Worm (Caenorhabditis elegans) whole organism, L4 larva: ENCODE measurements around the gene fbxa-116.
A peak's percentile ranks its signal among the peaks of the same experiment; 100 is the strongest.

Experiments
- aly-2 ChIP-seq: sonication (generic microtip); optimal IDR thresholded peaks from 2 replicates; lab custom pipeline; 2018; ENCODE audit warnings: missing biosample characterization, missing genetic modification characterization
- ama-1 ChIP-seq: fragments of 150-350 bp; optimal IDR thresholded peaks from 2 replicates; lab custom pipeline; 2014; ENCODE audit warnings: inconsistent platforms, mixed read lengths
- ceh-62 ChIP-seq: sonication (generic microtip); optimal IDR thresholded peaks from 2 replicates; lab custom pipeline; 2017; ENCODE audit warnings: missing biosample characterization, missing genetic modification characterization
- daf-8 ChIP-seq: fragments of 200-800 bp; sonication (Bioruptor generic); IDR thresholded peaks from 2 replicates; pipeline ENCODE4 v1.3.6; 2022; ENCODE audit warnings: missing genetic modification characterization, missing compliant biosample characterization
- dmd-8 ChIP-seq: fragments of 200-800 bp; sonication (Bioruptor generic); IDR thresholded peaks from 2 replicates; pipeline ENCODE4 v1.3.6; 2022; ENCODE audit warnings: missing genetic modification characterization, missing compliant biosample characterization
- egl-27 ChIP-seq: sonication (generic microtip); optimal IDR thresholded peaks from 3 replicates; lab custom pipeline; 2017; ENCODE audit warnings: missing biosample characterization, missing genetic modification reagents, missing genetic modification characterization
- jun-1 ChIP-seq: fragments of 150-350 bp; optimal IDR thresholded peaks from 2 replicates; lab custom pipeline; 2014; ENCODE audit warnings: missing biosample characterization, missing genetic modification reagents, missing genetic modification characterization
- lim-7 ChIP-seq: fragments of 200-800 bp; sonication (Bioruptor generic); IDR thresholded peaks from 2 replicates; pipeline ENCODE4 v1.3.6; 2022; ENCODE audit warnings: missing genetic modification characterization, missing compliant biosample characterization
- lsy-2 ChIP-seq, 2 experiments: fragments of 150-350 bp in 1 of 2; sonication (generic microtip) in 1 of 2; optimal IDR thresholded peaks; 2 replicates each; lab custom pipeline; 2014 to 2017; ENCODE audit warnings: missing biosample characterization in 2 of 2, missing genetic modification characterization in 2 of 2
- mdt-29 ChIP-seq: fragments of 200-800 bp; sonication (Bioruptor generic); IDR thresholded peaks from 2 replicates; pipeline ENCODE4 v1.3.6; 2022; ENCODE audit warnings: missing genetic modification reagents, missing genetic modification characterization, missing compliant biosample characterization
- nhr-11 ChIP-seq: fragments of 150-350 bp; optimal IDR thresholded peaks from 2 replicates; lab custom pipeline; 2014; ENCODE audit warnings: missing biosample characterization, missing genetic modification characterization
- nhr-48 ChIP-seq: sonication (generic microtip); optimal IDR thresholded peaks from 2 replicates; lab custom pipeline; 2016; ENCODE audit warnings: mild to moderate bottlenecking, missing genetic modification characterization, missing compliant biosample characterization
- unc-39 ChIP-seq: sonication (generic microtip); optimal IDR thresholded peaks from 2 replicates; lab custom pipeline; 2017; ENCODE audit warnings: missing biosample characterization, missing genetic modification characterization
- unc-62 ChIP-seq, 3 experiments: fragments of 150-350 bp in 1 of 3; sonication (generic microtip); optimal IDR thresholded peaks in 2 of 3; peaks in 1 of 3; 1 replicate in 1 of 3; 2 replicates in 2 of 3; lab custom pipeline; 2014 to 2017; ENCODE audit warnings: missing biosample characterization in 3 of 3, missing genetic modification characterization in 3 of 3, missing genetic modification reagents in 3 of 3, missing genotype in 1 of 3

- no peak for TF ChIP-seq ceh-62 (tag; lab: Kevin White, UChicago)
- peak in 1 of 2 experiments; percentile 93 for TF ChIP-seq unc-62 (GFP tag; optimal IDR thresholded peaks at IDR 0.05 in 1 of 2; lab: Kevin White, UChicago)
- TF ChIP-seq unc-62 (tag; optimal IDR thresholded peaks at IDR 0.05; lab: Kevin White, UChicago) = no peak
- no peak for TF ChIP-seq egl-27 (tag; lab: Kevin White, UChicago)
- TF ChIP-seq dmd-8 = no peak
- TF ChIP-seq lsy-2 (tag; optimal IDR thresholded peaks at IDR 0.05; lab: Kevin White, UChicago) = no peak
- no peak for TF ChIP-seq mdt-29 (GFP tag; lab: Robert Waterston, UW)
- TF ChIP-seq jun-1 (tag; lab: Kevin White, UChicago) = no peak
- no peak for TF ChIP-seq nhr-11
- no peak for TF ChIP-seq unc-39 (tag; lab: Kevin White, UChicago)
- no peak for TF ChIP-seq daf-8 (GFP tag; lab: Robert Waterston, UW)
- no peak for TF ChIP-seq lim-7 (GFP tag; lab: Robert Waterston, UW)
- TF ChIP-seq ama-1 (lab: Kevin White, UChicago) = no peak
- TF ChIP-seq aly-2 = no peak
- TF ChIP-seq nhr-48 = no peak
Measured at ce11 chrV:20199658-20200057, 11.0 kb upstream of the fbxa-116 start.
